Worm (Caenorhabditis elegans) whole organism, midembryonic: ENCODE data around the gene str-111.

ENCODE experiments used
- T22C8.4 ChIP-seq: fragments of 200-800 bp; sonication (Bioruptor generic); IDR thresholded peaks from 2 replicates; pipeline ENCODE4 v1.3.6; 2022; ENCODE audit warnings: missing genetic modification characterization, missing compliant biosample characterization
- cog-1 ChIP-seq: sonication (generic microtip); optimal IDR thresholded peaks from 2 replicates; lab custom pipeline; 2016; ENCODE audit warnings: missing genetic modification characterization, missing compliant biosample characterization
- flt-1 ChIP-seq: fragments of 200-800 bp; sonication (Bioruptor generic); IDR thresholded peaks from 2 replicates; pipeline ENCODE4 v1.3.6; 2022; ENCODE audit warnings: missing genetic modification characterization, missing compliant biosample characterization
- klf-2 ChIP-seq: fragments of 200-800 bp; sonication (Bioruptor generic); conservative IDR thresholded peaks from 2 replicates; pipeline ENCODE4 v1.3.6; 2022; ENCODE audit warnings: missing genetic modification reagents, missing genetic modification characterization, missing compliant biosample characterization
- med-1 ChIP-seq: sonication (generic microtip); optimal IDR thresholded peaks from 2 replicates; lab custom pipeline; 2017; ENCODE audit warnings: missing genetic modification characterization, mild to moderate bottlenecking, missing compliant biosample characterization, antibody characterized with exemption, missing genetic modification reagents; ENCODE audit not compliant: insufficient read depth
- ref-1 ChIP-seq: fragments of 200-800 bp; sonication (Bioruptor generic); conservative IDR thresholded peaks from 2 replicates; pipeline ENCODE4 v1.3.6; 2022; ENCODE audit warnings: missing genetic modification reagents, missing genetic modification characterization, missing compliant biosample characterization
- ztf-23 ChIP-seq: fragments of 200-800 bp; sonication (Bioruptor generic); IDR thresholded peaks from 2 replicates; pipeline ENCODE4 v1.3.6; 2022; ENCODE audit warnings: missing genetic modification reagents, missing genetic modification characterization, missing compliant biosample characterization
- ztf-29 ChIP-seq: fragments of 200-800 bp; sonication (Bioruptor generic); IDR thresholded peaks from 2 replicates; pipeline ENCODE4 v1.3.6; 2022; ENCODE audit warnings: missing genetic modification reagents, missing genetic modification characterization, missing compliant biosample characterization

DNA sequence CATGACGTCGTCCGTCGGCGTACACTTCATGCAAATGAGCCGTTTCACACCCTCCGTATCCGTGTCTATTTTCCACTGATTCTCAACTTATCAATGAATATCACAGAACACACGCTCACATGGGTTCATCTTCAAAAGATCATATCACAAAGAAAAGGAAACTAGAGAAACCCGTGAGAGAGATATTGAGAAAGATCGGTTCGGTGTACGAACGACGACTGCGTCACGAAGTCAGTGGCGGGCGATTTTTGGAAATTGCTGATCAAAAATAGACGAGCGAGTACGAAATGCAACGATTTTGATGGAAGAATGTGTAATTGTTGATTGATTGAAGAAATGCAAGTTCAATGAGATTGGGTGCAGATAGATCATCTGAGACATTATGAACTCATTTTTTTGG lies 44.4 kb upstream of the str-111 start:
- TF ChIP-seq ztf-29 (GFP tag; lab: Robert Waterston, UW) (no peak), ref-1 (GFP tag; lab: Robert Waterston, UW) (no peak), T22C8.4 (GFP tag; lab: Robert Waterston, UW) (no peak), klf-2 (GFP tag; lab: Robert Waterston, UW) (no peak), cog-1 (tag; lab: Kevin White, UChicago) (no peak), flt-1 (GFP tag; lab: Robert Waterston, UW) (no peak), med-1 (no peak), ztf-23 (GFP tag; lab: Robert Waterston, UW) (no peak)
